Worm (Caenorhabditis elegans) whole organism, L4 larva: ENCODE data around the gene C40A11.6.

Experiments used
- F26F4.8 ChIP-seq: fragments of 200-800 bp; sonication (Bioruptor generic); conservative IDR thresholded peaks from 2 replicates; pipeline ENCODE4 v1.3.6; 2022; ENCODE audit warnings: missing genetic modification characterization, missing compliant biosample characterization
- T20F7.1 ChIP-seq: fragments of 200-800 bp; sonication (Bioruptor generic); optimal IDR thresholded peaks from 2 replicates; lab custom pipeline; 2018; ENCODE audit warnings: mild to moderate bottlenecking, missing genetic modification characterization, missing compliant biosample characterization
- Y105C5A.15 ChIP-seq: fragments of 200-800 bp; sonication (Bioruptor generic); IDR thresholded peaks from 2 replicates; pipeline ENCODE4 v1.3.6; 2022; ENCODE audit warnings: missing genetic modification characterization, missing compliant biosample characterization
- ZK337.2 ChIP-seq: fragments of 200-800 bp; sonication (Bioruptor generic); IDR thresholded peaks from 2 replicates; pipeline ENCODE4 v1.3.6; 2022; ENCODE audit warnings: missing genetic modification reagents, missing genetic modification characterization, missing compliant biosample characterization
- aha-1 ChIP-seq: fragments of 150-350 bp; peaks from one replicate; lab custom pipeline; 2014; ENCODE audit warnings: missing biosample characterization, missing genetic modification characterization
- ces-1 ChIP-seq: fragments of 150-350 bp; sonication (generic microtip); optimal IDR thresholded peaks from 4 replicates; lab custom pipeline; 2014; ENCODE audit warnings: missing biosample characterization, missing genetic modification reagents, missing genetic modification characterization
- cey-2 ChIP-seq: sonication (generic microtip); optimal IDR thresholded peaks from 3 replicates; lab custom pipeline; 2017; ENCODE audit warnings: missing genetic modification characterization, mild to moderate bottlenecking, missing compliant biosample characterization, antibody characterized with exemption, borderline replicate concordance; ENCODE audit not compliant: insufficient read depth
- daf-16 ChIP-seq, 3 experiments: sonication (generic microtip); optimal IDR thresholded peaks; 2 replicates each; lab custom pipeline; 2016 to 2017; ENCODE audit warnings: missing genetic modification characterization in 3 of 3, missing genetic modification reagents in 3 of 3, mild to moderate bottlenecking in 2 of 3, missing compliant biosample characterization in 2 of 3, missing biosample characterization in 1 of 3, moderate library complexity in 1 of 3
- dmd-6 ChIP-seq: fragments of 200-800 bp; sonication (Bioruptor generic); IDR thresholded peaks from 2 replicates; pipeline ENCODE4 v1.3.6; 2022; ENCODE audit warnings: missing genetic modification reagents, missing genetic modification characterization, missing compliant biosample characterization
- egl-27 ChIP-seq: sonication (generic microtip); optimal IDR thresholded peaks from 3 replicates; lab custom pipeline; 2017; ENCODE audit warnings: missing biosample characterization, missing genetic modification reagents, missing genetic modification characterization
- egl-43 ChIP-seq: fragments of 200-800 bp; sonication (Bioruptor generic); IDR thresholded peaks from 2 replicates; pipeline ENCODE4 v1.3.6; 2022; ENCODE audit warnings: missing genetic modification reagents, missing genetic modification characterization, missing compliant biosample characterization
- fkh-10 ChIP-seq: fragments of 150-350 bp; optimal IDR thresholded peaks from 2 replicates; lab custom pipeline; 2014; ENCODE audit warnings: missing biosample characterization, missing genetic modification reagents, missing genetic modification characterization
- hif-1 ChIP-seq, 2 experiments: sonication (generic microtip); optimal IDR thresholded peaks; 2 replicates each; lab custom pipeline; 2016 to 2017; ENCODE audit warnings: missing compliant biosample characterization in 2 of 2, missing genetic modification characterization in 2 of 2, missing genetic modification reagents in 2 of 2, missing genotype in 2 of 2, mild to moderate bottlenecking in 1 of 2
- hlh-11 ChIP-seq: fragments of 200-800 bp; sonication (Bioruptor generic); optimal IDR thresholded peaks from 2 replicates; lab custom pipeline; 2018; ENCODE audit warnings: mild to moderate bottlenecking, missing genetic modification characterization, missing compliant biosample characterization
- hlh-30 ChIP-seq: sonication (generic microtip); optimal IDR thresholded peaks from 2 replicates; lab custom pipeline; 2017; ENCODE audit warnings: antibody characterized with exemption, mild to moderate bottlenecking, missing genetic modification characterization, missing compliant biosample characterization; ENCODE audit not compliant: insufficient read depth
- hmg-1.1 ChIP-seq: fragments of 200-800 bp; sonication (Bioruptor generic); IDR thresholded peaks from 2 replicates; pipeline ENCODE4 v1.3.6; 2022; ENCODE audit warnings: missing genetic modification reagents, missing genetic modification characterization, missing compliant biosample characterization
- lin-13 ChIP-seq: fragments of 150-350 bp; optimal IDR thresholded peaks from 2 replicates; lab custom pipeline; 2014; ENCODE audit warnings: missing biosample characterization, missing genetic modification reagents, missing genetic modification characterization
- lin-39 ChIP-seq: fragments of 150-350 bp; optimal IDR thresholded peaks from 2 replicates; lab custom pipeline; 2014; ENCODE audit warnings: missing biosample characterization, missing genetic modification reagents, missing genetic modification characterization
- lsy-2 ChIP-seq, 2 experiments: fragments of 150-350 bp in 1 of 2; sonication (generic microtip) in 1 of 2; optimal IDR thresholded peaks; 2 replicates each; lab custom pipeline; 2014 to 2017; ENCODE audit warnings: missing biosample characterization in 2 of 2, missing genetic modification characterization in 2 of 2
- mes-2 ChIP-seq: sonication (generic microtip); optimal IDR thresholded peaks from 2 replicates; lab custom pipeline; 2016; ENCODE audit warnings: missing genotype, mild to moderate bottlenecking, missing genetic modification characterization, missing compliant biosample characterization; ENCODE audit not compliant: poor library complexity, severe bottlenecking
- nhr-102 ChIP-seq: sonication (generic microtip); optimal IDR thresholded peaks from 2 replicates; lab custom pipeline; 2016; ENCODE audit warnings: mild to moderate bottlenecking, missing genetic modification characterization, moderate library complexity, missing compliant biosample characterization
- nhr-11 ChIP-seq: fragments of 150-350 bp; optimal IDR thresholded peaks from 2 replicates; lab custom pipeline; 2014; ENCODE audit warnings: missing biosample characterization, missing genetic modification characterization
- nhr-237 ChIP-seq: sonication (generic microtip); optimal IDR thresholded peaks from 2 replicates; lab custom pipeline; 2017; ENCODE audit warnings: missing biosample characterization, missing genetic modification characterization
- nhr-25 ChIP-seq: sonication (generic microtip); optimal IDR thresholded peaks from 2 replicates; lab custom pipeline; 2017; ENCODE audit warnings: missing genetic modification characterization, mild to moderate bottlenecking, missing compliant biosample characterization, antibody characterized with exemption, moderate library complexity, borderline replicate concordance; ENCODE audit not compliant: insufficient read depth
- nhr-28 ChIP-seq: fragments of 150-350 bp; optimal IDR thresholded peaks from 2 replicates; lab custom pipeline; 2014; ENCODE audit warnings: missing biosample characterization, missing genetic modification characterization
- nhr-41 ChIP-seq: fragments of 200-800 bp; sonication (Bioruptor generic); IDR thresholded peaks from 2 replicates; pipeline ENCODE4 v1.3.6; 2022; ENCODE audit warnings: missing genetic modification reagents, missing genetic modification characterization, missing compliant biosample characterization
- pha-4 ChIP-seq, 2 experiments: fragments of 150-350 bp in 1 of 2; fragments of 200-800 bp in 1 of 2; sonication (Bioruptor generic) in 1 of 2; IDR thresholded peaks in 1 of 2; optimal IDR thresholded peaks in 1 of 2; 2 replicates each; pipeline versions ENCODE4 v1.3.6 to Lab custom; 2014 to 2022; ENCODE audit warnings: missing genetic modification characterization in 2 of 2, missing genetic modification reagents in 2 of 2, missing biosample characterization in 1 of 2, missing compliant biosample characterization in 1 of 2
- php-3 ChIP-seq: fragments of 200-800 bp; sonication (Bioruptor generic); IDR thresholded peaks from 2 replicates; pipeline ENCODE4 v1.3.6; 2022; ENCODE audit warnings: missing genetic modification reagents, missing genetic modification characterization, missing compliant biosample characterization
- pqm-1 ChIP-seq: sonication (generic microtip); optimal IDR thresholded peaks from 2 replicates; lab custom pipeline; 2017; ENCODE audit warnings: missing biosample characterization, missing genetic modification characterization
- sdz-12 ChIP-seq: fragments of 200-800 bp; sonication (Bioruptor generic); optimal IDR thresholded peaks from 2 replicates; lab custom pipeline; 2018; ENCODE audit warnings: mild to moderate bottlenecking, missing genetic modification characterization, missing compliant biosample characterization
- spr-1 ChIP-seq: sonication (generic microtip); optimal IDR thresholded peaks from 2 replicates; lab custom pipeline; 2016; ENCODE audit warnings: mild to moderate bottlenecking, missing genetic modification characterization, missing compliant biosample characterization
- tag-97 ChIP-seq: fragments of 200-800 bp; sonication (Bioruptor generic); IDR thresholded peaks from 2 replicates; pipeline ENCODE4 v1.3.6; 2022; ENCODE audit warnings: missing genetic modification characterization, missing compliant biosample characterization
- unc-130 ChIP-seq: sonication (generic microtip); optimal IDR thresholded peaks from 2 replicates; lab custom pipeline; 2016; ENCODE audit warnings: missing genetic modification reagents, missing genetic modification characterization, missing compliant biosample characterization
- unc-62 ChIP-seq, 3 experiments: fragments of 150-350 bp in 1 of 3; sonication (generic microtip); optimal IDR thresholded peaks in 2 of 3; peaks in 1 of 3; 1 replicate in 1 of 3; 2 replicates in 2 of 3; lab custom pipeline; 2014 to 2017; ENCODE audit warnings: missing biosample characterization in 3 of 3, missing genetic modification characterization in 3 of 3, missing genetic modification reagents in 3 of 3, missing genotype in 1 of 3
- vab-7 ChIP-seq: fragments of 200-800 bp; sonication (Bioruptor generic); IDR thresholded peaks from 2 replicates; pipeline ENCODE4 v1.3.6; 2022; ENCODE audit warnings: missing genetic modification reagents, missing genetic modification characterization, missing compliant biosample characterization
- zip-11 ChIP-seq: fragments of 200-800 bp; sonication (Bioruptor generic); IDR thresholded peaks from 2 replicates; pipeline ENCODE4 v1.3.6; 2022; ENCODE audit warnings: missing genetic modification characterization, missing compliant biosample characterization
- zip-2 ChIP-seq: fragments of 150-350 bp; optimal IDR thresholded peaks from 2 replicates; lab custom pipeline; 2014; ENCODE audit warnings: missing biosample characterization, missing genetic modification characterization

C40A11.6 gene

ce11 chrII:2109943-2110342, 35.5 kb downstream of the C40A11.6 start, which contains the start of gene R52.5:
R52.5 (minus strand) TSS chrII:2110043.
- TF ChIP-seq nhr-237: no peak
- no peak for TF ChIP-seq sdz-12 (GFP tag; lab: Kevin White, UChicago)
- TF ChIP-seq nhr-41 (GFP tag; lab: Robert Waterston, UW): no peak
- TF ChIP-seq nhr-102: no peak
- TF ChIP-seq ces-1 (GFP tag; lab: Kevin White, UChicago): no peak
- no peak for TF ChIP-seq php-3 (GFP tag; lab: Robert Waterston, UW)
- TF ChIP-seq egl-43: no peak
- no peak for TF ChIP-seq pha-4 (GFP tag; IDR thresholded peaks at IDR 0.05; lab: Robert Waterston, UW)
- no peak for TF ChIP-seq pha-4 (tag; optimal IDR thresholded peaks at IDR 0.05; lab: Kevin White, UChicago)
- TF ChIP-seq lin-13 (GFP tag; lab: Kevin White, UChicago): no peak
- TF ChIP-seq unc-130 (GFP tag; lab: Kevin White, UChicago): no peak
- no peak for TF ChIP-seq spr-1 (tag; lab: Kevin White, UChicago)
- no peak for TF ChIP-seq T20F7.1

- TF ChIP-seq cey-2 (no peak), zip-11 (GFP tag; lab: Robert Waterston, UW) (no peak), nhr-11 (tag; lab: Kevin White, UChicago) (no peak)
Observed at ce11 chrII:2108295-2108694, 37.2 kb downstream of the C40A11.6 start, which contains the start of gene R52.4. R52.4 (minus strand) TSS chrII:2108395.

DNA sequence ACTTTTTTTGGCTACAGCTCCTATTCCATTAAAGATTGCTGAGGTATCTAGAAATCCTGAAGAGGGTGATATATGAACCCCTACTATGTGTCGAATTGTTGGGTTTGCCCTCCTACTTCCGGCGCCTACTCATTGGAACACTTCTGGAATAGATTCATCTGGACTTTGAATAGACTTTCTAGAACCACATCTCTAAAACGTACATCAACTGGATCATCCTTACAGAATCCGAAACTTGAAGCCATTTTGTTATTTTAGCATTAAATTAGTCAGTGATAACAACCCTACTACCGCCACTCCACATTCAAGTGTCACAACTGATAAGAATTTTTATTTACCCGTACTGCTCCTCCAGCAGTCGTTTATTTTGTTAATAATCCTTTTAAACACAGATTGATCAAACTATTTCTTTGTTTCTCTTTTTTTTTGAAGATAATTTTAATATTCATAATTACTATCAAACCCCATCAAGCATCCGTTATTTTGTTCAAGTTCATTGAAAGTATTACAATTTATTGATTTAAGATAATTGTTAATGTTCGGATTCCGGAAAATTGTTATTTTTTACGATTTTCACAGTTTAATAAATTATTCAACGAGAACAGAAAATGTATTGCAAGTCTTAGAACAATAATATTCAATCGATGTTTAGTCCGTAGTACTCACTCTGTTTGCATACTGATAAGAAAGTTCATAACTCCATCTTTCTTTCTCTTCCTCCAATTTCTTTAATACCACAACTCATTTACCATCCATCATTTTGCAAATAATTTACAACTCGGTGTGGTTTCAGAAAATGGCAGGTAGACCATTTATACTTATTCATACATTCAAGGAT, 46.1 kb downstream of the C40A11.6 start, which contains the start of gene math-42:
math-42 (plus strand) TSS at position 788 of the 838 bp plus-strand sequence.
- TF ChIP-seq unc-62 (GFP tag; optimal IDR thresholded peaks at IDR 0.05 in 1 of 2; lab: Kevin White, UChicago) (peak in 1 of 2 experiments; percentile 62), unc-62 (tag; optimal IDR thresholded peaks at IDR 0.05; lab: Kevin White, UChicago) (no peak), pqm-1 (tag; lab: Kevin White, UChicago) (peak; percentile 52), daf-16 (GFP tag; optimal IDR thresholded peaks at IDR 0.05; lab: Kevin White, UChicago) (no peak), daf-16 (tag; optimal IDR thresholded peaks at IDR 0.05; lab: Kevin White, UChicago) (peak; percentile 63), tag-97 (GFP tag; lab: Robert Waterston, UW) (no peak), nhr-11 (tag; lab: Kevin White, UChicago) (no peak), vab-7 (GFP tag; lab: Robert Waterston, UW) (no peak), aha-1 (tag; lab: Kevin White, UChicago) (peak; percentile 57), zip-2 (tag; lab: Kevin White, UChicago) (no peak), nhr-25 (tag; lab: Kevin White, UChicago) (no peak), nhr-28 (tag; lab: Kevin White, UChicago) (peak; percentile 31), dmd-6 (peak; percentile 9; the same call in 1 of the 2 replicates)
- TF ChIP-seq, all 104 proteins: peak for 6

DNA sequence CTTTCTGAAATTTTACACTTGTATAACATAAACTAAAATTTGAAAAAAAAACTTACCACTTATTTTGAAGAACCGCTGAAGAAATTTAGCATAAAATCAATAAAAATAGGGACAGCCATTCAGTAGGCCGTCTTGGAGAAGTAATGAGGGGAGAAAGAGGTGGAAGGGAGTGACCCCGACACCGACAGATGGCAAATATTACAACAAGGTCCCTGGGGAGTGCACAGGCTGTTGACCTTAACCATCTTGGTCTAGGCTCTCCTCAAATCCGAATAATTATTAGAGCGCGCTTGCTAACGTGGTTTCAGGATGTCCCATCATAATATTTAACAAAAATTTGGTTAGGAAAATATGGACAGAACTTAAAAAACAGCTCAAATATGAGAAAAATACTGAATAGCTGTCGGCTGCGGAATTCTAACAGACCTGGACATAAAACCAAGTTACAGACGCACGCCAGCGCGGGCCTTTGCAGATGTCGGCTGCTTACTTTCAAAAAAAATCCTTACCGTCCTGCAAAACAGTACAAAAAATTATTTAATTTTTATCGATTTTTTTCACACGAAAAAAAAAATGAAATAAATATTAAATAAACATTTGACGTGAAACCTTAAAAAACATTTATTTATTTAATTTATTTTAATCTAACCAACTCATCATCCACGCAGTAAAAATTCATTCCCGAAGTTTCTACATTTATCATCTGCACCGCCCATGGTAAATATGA, 50.4 kb downstream of the C40A11.6 start, which contains the start of gene T16A1.2:
T16A1.2 (plus strand) TSS at position 677 of the 727 bp plus-strand sequence.
- TF ChIP-seq nhr-41 (GFP tag; lab: Robert Waterston, UW) (no peak), mes-2 (tag; lab: Kevin White, UChicago) (no peak), ZK337.2 (GFP tag; lab: Robert Waterston, UW) (no peak), lsy-2 (tag; optimal IDR thresholded peaks at IDR 0.05; lab: Kevin White, UChicago) (no peak), lin-13 (GFP tag; lab: Kevin White, UChicago) (no peak), nhr-28 (tag; lab: Kevin White, UChicago) (no peak), hlh-11 (no peak), hlh-30 (no peak), hmg-1.1 (GFP tag; lab: Robert Waterston, UW) (no peak), lin-39 (tag; lab: Kevin White, UChicago) (no peak), F26F4.8 (no peak), hif-1 (tag; optimal IDR thresholded peaks at IDR 0.05; lab: Kevin White, UChicago) (no peak), zip-11 (GFP tag; lab: Robert Waterston, UW) (no peak), Y105C5A.15 (GFP tag; lab: Robert Waterston, UW) (no peak), spr-1 (tag; lab: Kevin White, UChicago) (no peak), fkh-10 (GFP tag; lab: Kevin White, UChicago) (no peak), egl-27 (tag; lab: Kevin White, UChicago) (no peak)
